Fruit fly (Drosophila melanogaster) whole organism, wandering third instar larva: ENCODE results near the gene fok.

Source experiments
- Abd-B ChIP-seq: fragments of >200 bp; optimal IDR thresholded peaks from 2 replicates; lab custom pipeline; 2017; ENCODE audit warnings: missing biosample characterization, missing genetic modification characterization
- CG32264 ChIP-seq: fragments of 200-800 bp; sonication (Bioruptor generic); optimal IDR thresholded peaks from 2 replicates; lab custom pipeline; 2016; ENCODE audit warnings: missing biosample characterization, missing genetic modification characterization
- CG9705 ChIP-seq: fragments of 200-800 bp; sonication (Bioruptor generic); optimal IDR thresholded peaks from 2 replicates; lab custom pipeline; 2018; ENCODE audit warnings: missing biosample characterization, mild to moderate bottlenecking, missing genetic modification characterization
- CrebA ChIP-seq: fragments of 200-800 bp; sonication (Bioruptor generic); optimal IDR thresholded peaks from 2 replicates; lab custom pipeline; 2016; ENCODE audit warnings: missing biosample characterization, mild to moderate bottlenecking, missing genetic modification characterization, borderline replicate concordance
- Dfd ChIP-seq: fragments of >200 bp; optimal IDR thresholded peaks from 2 replicates; lab custom pipeline; 2017; ENCODE audit warnings: missing biosample characterization, missing genetic modification characterization
- Dif ChIP-seq: fragments of 200-275, 200-300 bp; sonication (Bioruptor generic); optimal IDR thresholded peaks from 2 replicates; lab custom pipeline; 2018; ENCODE audit warnings: missing biosample characterization, missing genetic modification characterization; ENCODE audit not compliant: partially characterized antibody
- GATAd ChIP-seq: sonication (Bioruptor generic); optimal IDR thresholded peaks from 2 replicates; lab custom pipeline; 2016; ENCODE audit warnings: missing biosample characterization, missing genetic modification characterization
- HLH106 ChIP-seq: fragments of 200-800 bp; optimal IDR thresholded peaks from 3 replicates; lab custom pipeline; 2019; ENCODE audit warnings: missing biosample characterization, mild to moderate bottlenecking, missing genetic modification characterization, moderate library complexity
- Hnf4 ChIP-seq: fragments of 200-800 bp; sonication (Bioruptor generic); optimal IDR thresholded peaks from 2 replicates; lab custom pipeline; 2016; ENCODE audit warnings: missing biosample characterization, mild to moderate bottlenecking, missing genetic modification characterization
- Hr78 ChIP-seq: fragments of >200 bp; optimal IDR thresholded peaks from 2 replicates; lab custom pipeline; 2017; ENCODE audit warnings: missing biosample characterization, missing genetic modification characterization
- Hr83 ChIP-seq: fragments of 200-300 bp; sonication (Bioruptor generic); optimal IDR thresholded peaks from 2 replicates; lab custom pipeline; 2016; ENCODE audit warnings: missing biosample characterization, mild to moderate bottlenecking, missing genetic modification characterization, moderate library complexity; ENCODE audit not compliant: poor library complexity, severe bottlenecking
- Jra ChIP-seq: sonication (Bioruptor generic); optimal IDR thresholded peaks from 2 replicates; lab custom pipeline; 2016; ENCODE audit warnings: missing biosample characterization, missing genetic modification characterization
- Mio ChIP-seq: sonication (Bioruptor generic); optimal IDR thresholded peaks from 2 replicates; lab custom pipeline; 2016; ENCODE audit warnings: missing biosample characterization, missing genetic modification characterization
- Myc ChIP-seq: fragments of >200 bp; optimal IDR thresholded peaks from 2 replicates; lab custom pipeline; 2017
- N ChIP-seq: fragments of >200 bp; optimal IDR thresholded peaks from 2 replicates; lab custom pipeline; 2018; ENCODE audit warnings: missing biosample characterization, missing external identifiers, missing genetic modification characterization
- OdsH ChIP-seq: fragments of 200-800 bp; sonication (Bioruptor generic); optimal IDR thresholded peaks from 2 replicates; lab custom pipeline; 2016; ENCODE audit warnings: missing biosample characterization, mild to moderate bottlenecking, missing genetic modification characterization
- Rel ChIP-seq, 2 experiments: fragments of 200-800 bp; sonication (Bioruptor generic) in 1 of 2; optimal IDR thresholded peaks; 2 replicates in 1 of 2; 3 replicates in 1 of 2; lab custom pipeline; 2016 to 2019; ENCODE audit warnings: mild to moderate bottlenecking in 2 of 2, missing biosample characterization in 2 of 2, missing genetic modification characterization in 2 of 2, moderate library complexity in 1 of 2
- Sp1 ChIP-seq: fragments of 200-800 bp; sonication (Bioruptor generic); optimal IDR thresholded peaks from 3 replicates; lab custom pipeline; 2019; ENCODE audit warnings: missing biosample characterization, mild to moderate bottlenecking, missing genetic modification characterization, moderate library complexity
- Vsx2 ChIP-seq: fragments of 200-300, 225-300 bp; sonication (Bioruptor generic); optimal IDR thresholded peaks from 2 replicates; lab custom pipeline; 2018; ENCODE audit warnings: missing biosample characterization, missing genetic modification characterization; ENCODE audit not compliant: partially characterized antibody
- br ChIP-seq: fragments of 200-800 bp; sonication (Bioruptor generic); optimal IDR thresholded peaks from 2 replicates; lab custom pipeline; 2016; ENCODE audit warnings: missing biosample characterization, missing genetic modification characterization
- brk ChIP-seq: fragments of 200-800 bp; sonication (Bioruptor generic); optimal IDR thresholded peaks from 2 replicates; lab custom pipeline; 2016; ENCODE audit warnings: missing biosample characterization, mild to moderate bottlenecking, missing genetic modification characterization
- dl ChIP-seq, 2 experiments: fragments of 175-275, 200-275 bp in 1 of 2; fragments of 200-275 bp in 1 of 2; sonication (Bioruptor generic); optimal IDR thresholded peaks; lab custom pipeline; 2018; ENCODE audit warnings: mild to moderate bottlenecking in 2 of 2, missing biosample characterization in 2 of 2, missing genetic modification characterization in 2 of 2, moderate library complexity in 2 of 2; ENCODE audit not compliant: partially characterized antibody in 2 of 2, insufficient read depth in 1 of 2
- dmrt93B ChIP-seq: fragments of 200-800 bp; sonication (Bioruptor generic); optimal IDR thresholded peaks from 2 replicates; lab custom pipeline; 2018; ENCODE audit warnings: missing biosample characterization, mild to moderate bottlenecking, missing genetic modification characterization
- dsf ChIP-seq: sonication (Bioruptor generic); optimal IDR thresholded peaks from 2 replicates; lab custom pipeline; 2016; ENCODE audit warnings: missing biosample characterization, missing genetic modification characterization, borderline replicate concordance
- ey ChIP-seq: fragments of 200-800 bp; sonication (Bioruptor generic); optimal IDR thresholded peaks from 2 replicates; lab custom pipeline; 2016; ENCODE audit warnings: missing biosample characterization, missing genetic modification characterization
- foxo ChIP-seq, 2 experiments: fragments of 200-800 bp; sonication (Bioruptor generic); optimal IDR thresholded peaks; 2 replicates in 1 of 2; 3 replicates in 1 of 2; lab custom pipeline; 2016 to 2017; ENCODE audit warnings: missing biosample characterization in 2 of 2, missing genetic modification characterization in 2 of 2
- fru ChIP-seq: fragments of 200-800 bp; sonication (Bioruptor generic); optimal IDR thresholded peaks from 3 replicates; lab custom pipeline; 2016; ENCODE audit warnings: missing biosample characterization, mild to moderate bottlenecking, missing genetic modification characterization
- h ChIP-seq: fragments of 200-800 bp; sonication (Bioruptor generic); optimal IDR thresholded peaks from 3 replicates; lab custom pipeline; 2016; ENCODE audit warnings: missing biosample characterization, mild to moderate bottlenecking, missing genetic modification characterization
- jim ChIP-seq: fragments of 175-275, 200-325 bp; sonication (Bioruptor generic); optimal IDR thresholded peaks from 2 replicates; lab custom pipeline; 2016; ENCODE audit warnings: missing biosample characterization, mild to moderate bottlenecking, missing genetic modification characterization
- lola ChIP-seq: fragments of >200 bp; optimal IDR thresholded peaks from 2 replicates; lab custom pipeline; 2017; ENCODE audit warnings: missing biosample characterization, missing genetic modification characterization
- pan ChIP-seq: fragments of >200 bp; optimal IDR thresholded peaks from 2 replicates; lab custom pipeline; 2017
- psq ChIP-seq: fragments of 200-800 bp; sonication (Bioruptor generic); optimal IDR thresholded peaks from 3 replicates; lab custom pipeline; 2017; ENCODE audit warnings: missing biosample characterization, mild to moderate bottlenecking, missing genetic modification characterization, moderate library complexity
- rgr ChIP-seq: fragments of 200-800 bp; sonication (Bioruptor generic); optimal IDR thresholded peaks from 3 replicates; lab custom pipeline; 2016; ENCODE audit warnings: missing biosample characterization, mild to moderate bottlenecking, missing genetic modification characterization
- sage ChIP-seq: fragments of 200-800 bp; sonication (Bioruptor generic); optimal IDR thresholded peaks from 2 replicates; lab custom pipeline; 2016; ENCODE audit warnings: missing biosample characterization, mild to moderate bottlenecking, missing genetic modification characterization
- sv ChIP-seq: fragments of 200-800 bp; sonication (Bioruptor generic); optimal IDR thresholded peaks from 3 replicates; lab custom pipeline; 2016; ENCODE audit warnings: missing biosample characterization, missing genetic modification characterization
- tai ChIP-seq: sonication (Bioruptor generic); optimal IDR thresholded peaks from 2 replicates; lab custom pipeline; 2016; ENCODE audit warnings: missing biosample characterization, missing genetic modification characterization
- usp ChIP-seq: fragments of >200 bp; optimal IDR thresholded peaks from 2 replicates; lab custom pipeline; 2017; ENCODE audit warnings: missing biosample characterization, missing genetic modification characterization
- woc ChIP-seq: sonication (Bioruptor generic); optimal IDR thresholded peaks from 2 replicates; lab custom pipeline; 2016; ENCODE audit warnings: missing biosample characterization, mild to moderate bottlenecking, missing genetic modification characterization

Gene fok

DNA sequence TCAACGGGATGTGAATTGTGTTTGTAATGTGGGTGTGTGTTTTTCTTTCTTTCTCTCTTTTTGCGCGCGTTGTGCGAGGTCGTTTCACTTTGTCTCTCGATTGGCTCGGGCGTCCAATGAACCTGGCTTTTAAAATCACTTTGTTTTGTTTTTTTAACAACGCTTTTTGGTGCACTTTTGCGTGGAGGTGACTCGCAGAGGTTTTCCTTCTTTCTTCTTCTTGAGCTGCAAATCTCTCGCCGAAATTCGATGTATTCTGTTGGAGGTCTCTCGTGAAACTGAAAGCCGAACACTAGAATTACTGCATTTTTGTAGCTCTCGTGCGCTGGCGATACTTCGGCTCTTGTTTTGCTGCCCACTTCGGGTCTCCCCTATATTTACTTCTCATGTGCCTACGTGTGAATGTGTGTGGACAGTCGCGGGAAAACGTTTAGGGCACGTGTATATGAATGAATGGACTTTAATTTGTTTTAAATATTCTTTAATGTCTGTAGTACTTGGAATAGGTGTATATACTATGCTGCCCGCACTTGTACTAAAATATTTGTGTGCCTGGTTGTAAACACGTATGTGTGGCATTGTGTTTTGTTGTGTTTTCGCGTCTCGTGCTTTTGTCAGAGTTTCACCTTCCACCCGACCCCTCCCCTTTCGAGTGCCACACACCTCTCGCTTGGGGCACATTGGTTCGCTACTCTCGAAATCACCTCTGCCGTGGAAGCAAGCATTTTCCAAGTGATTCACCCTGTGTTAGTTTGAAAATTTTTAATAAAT lies at the start of gene fok:
TSS of gene fok (minus strand) at position 286 of the 771 bp plus-strand sequence.
- TF ChIP-seq brk (GFP tag; lab: Kevin White, UChicago) = peak; percentile 89
- TF ChIP-seq sv (GFP tag; lab: Kevin White, UChicago) = peak; percentile 84
- peak; percentile 97 for TF ChIP-seq Hnf4
- no peak for TF ChIP-seq lola (GFP tag; lab: Kevin White, UChicago)
- peak; percentile 27 for TF ChIP-seq Dif
- TF ChIP-seq br (GFP tag; lab: Kevin White, UChicago) = peak; percentile 99
- peak; percentile 96 for TF ChIP-seq Rel (GFP tag; optimal IDR thresholded peaks at IDR 0.05; lab: Kevin White, UChicago)
- peak; percentile 99 for TF ChIP-seq Rel (tag; optimal IDR thresholded peaks at IDR 0.05; lab: Kevin White, UChicago)
- no peak for TF ChIP-seq Abd-B (GFP tag; lab: Kevin White, UChicago)
- TF ChIP-seq dsf (GFP tag; lab: Kevin White, UChicago) = peak; percentile 78
- TF ChIP-seq Mio = peak; percentile 87
- TF ChIP-seq psq = peak; percentile 96
- no peak for TF ChIP-seq usp (GFP tag; lab: Kevin White, UChicago)
- peak; percentile 56 for TF ChIP-seq GATAd (GFP tag; lab: Kevin White, UChicago)
- TF ChIP-seq fru = peak; percentile 99
- TF ChIP-seq pan = no peak
- peak; percentile 97 for TF ChIP-seq dmrt93B
- peak; percentile 98 for TF ChIP-seq rgr (GFP tag; lab: Kevin White, UChicago)
- peak; percentile 99 for TF ChIP-seq ey (GFP tag; lab: Kevin White, UChicago)
- peak; percentile 98 for TF ChIP-seq Sp1 (GFP tag; lab: Kevin White, UChicago)
- peak; percentile 86 for TF ChIP-seq Jra (GFP tag; lab: Kevin White, UChicago)
- peak; percentile 90 for TF ChIP-seq tai (GFP tag; lab: Kevin White, UChicago)
- TF ChIP-seq sage = peak; percentile 97
- no peak for TF ChIP-seq N (GFP tag; lab: Kevin White, UChicago)
- TF ChIP-seq h (GFP tag; lab: Kevin White, UChicago) = peak; percentile 99
- TF ChIP-seq dl (GFP tag; optimal IDR thresholded peaks at IDR 0.05; lab: Kevin White, UChicago; ENCODE audit: insufficient read depth in 1 of 2, partially characterized antibody in 2 of 2) = peak; percentile 19 to 48
- no peak for TF ChIP-seq Hr78 (GFP tag; lab: Kevin White, UChicago)
- no peak for TF ChIP-seq Vsx2 (GFP tag; lab: Kevin White, UChicago)
- peak; percentile 46 for TF ChIP-seq jim (GFP tag; lab: Kevin White, UChicago)
- TF ChIP-seq HLH106 (tag; lab: Kevin White, UChicago) = peak; percentile 98
- TF ChIP-seq foxo (GFP tag; optimal IDR thresholded peaks at IDR 0.05; lab: Kevin White, UChicago) = peak; percentile 94 to 99
- TF ChIP-seq CrebA (GFP tag; lab: Kevin White, UChicago) = no peak
- peak; percentile 99 for TF ChIP-seq OdsH (GFP tag; lab: Kevin White, UChicago)
- TF ChIP-seq Myc (lab: Kevin White, UChicago) = no peak
- TF ChIP-seq CG32264 (GFP tag; lab: Kevin White, UChicago) = peak; percentile 92
- peak; percentile 99 for TF ChIP-seq woc (GFP tag; lab: Kevin White, UChicago)
- peak; percentile 67 for TF ChIP-seq Dfd
- peak; percentile 76 for TF ChIP-seq Hr83 (GFP tag; lab: Kevin White, UChicago)
- TF ChIP-seq CG9705 (GFP tag; lab: Kevin White, UChicago) = peak; percentile 98

DNA sequence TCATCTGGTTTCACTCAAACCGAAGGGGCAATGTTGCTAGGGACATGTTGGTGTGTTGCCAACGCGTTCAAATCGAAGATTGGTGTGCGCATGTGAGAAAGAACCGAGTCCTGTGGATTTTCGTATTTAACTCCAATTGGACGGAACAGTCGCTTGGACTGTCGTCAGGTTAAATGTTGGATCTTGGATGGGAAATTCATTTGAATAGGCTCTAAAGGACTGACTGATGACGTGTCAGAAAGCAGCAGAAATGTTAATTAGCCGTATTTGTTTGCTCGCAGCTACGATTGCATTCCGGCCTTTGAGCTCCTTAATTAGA lies 36.3 kb upstream of the fok start:
- TF ChIP-seq Jra (GFP tag; lab: Kevin White, UChicago) (no peak), CG9705 (GFP tag; lab: Kevin White, UChicago) (no peak), Rel (GFP tag; optimal IDR thresholded peaks at IDR 0.05; lab: Kevin White, UChicago) (no peak), Rel (tag; optimal IDR thresholded peaks at IDR 0.05; lab: Kevin White, UChicago) (no peak)
